Worm (Caenorhabditis elegans) whole organism, L1 larva: Measurements from ENCODE around the gene Y51A2A.4.

Source experiments
- C04F5.9 ChIP-seq: sonication (generic microtip); optimal IDR thresholded peaks from 2 replicates; lab custom pipeline; 2016; ENCODE audit warnings: missing genetic modification characterization, missing compliant biosample characterization
- C16A3.4 ChIP-seq: fragments of 150-350 bp; optimal IDR thresholded peaks from 2 replicates; lab custom pipeline; 2014; ENCODE audit warnings: missing biosample characterization, missing genetic modification characterization
- Y116A8C.19 ChIP-seq: sonication (generic microtip); optimal IDR thresholded peaks from 2 replicates; lab custom pipeline; 2016; ENCODE audit warnings: missing compliant biosample characterization, missing genetic modification characterization, borderline replicate concordance
- alr-1 ChIP-seq: fragments of 200-800 bp; sonication (Bioruptor generic); optimal IDR thresholded peaks from 2 replicates; lab custom pipeline; 2018; ENCODE audit warnings: borderline replicate concordance, mild to moderate bottlenecking, missing genetic modification characterization, missing compliant biosample characterization
- ama-1 ChIP-seq: fragments of 150-350 bp; optimal IDR thresholded peaks from 2 replicates; lab custom pipeline; 2014
- blmp-1 ChIP-seq: fragments of 150-350 bp; optimal IDR thresholded peaks from 2 replicates; lab custom pipeline; 2014; ENCODE audit warnings: missing biosample characterization, missing genetic modification characterization
- ceh-82 ChIP-seq, 3 experiments: fragments of 150-350 bp in 1 of 3; sonication (generic microtip) in 2 of 3; optimal IDR thresholded peaks; 2 replicates each; lab custom pipeline; 2014 to 2017; ENCODE audit warnings: missing biosample characterization in 3 of 3, missing genetic modification characterization in 3 of 3
- dsc-1 ChIP-seq: sonication (generic microtip); optimal IDR thresholded peaks from 2 replicates; lab custom pipeline; 2016; ENCODE audit warnings: mild to moderate bottlenecking, missing genetic modification characterization, missing compliant biosample characterization
- efl-1 ChIP-seq, 4 experiments: fragments of 150-350 bp; optimal IDR thresholded peaks in 3 of 4; peaks in 1 of 4; 1 replicate in 1 of 4; 2 replicates in 3 of 4; lab custom pipeline; 2014; ENCODE audit warnings: missing biosample characterization in 2 of 4, missing genetic modification characterization in 2 of 4, missing genetic modification reagents in 2 of 4
- elt-2 ChIP-seq: sonication (generic microtip); optimal IDR thresholded peaks from 2 replicates; lab custom pipeline; 2016; ENCODE audit warnings: missing genetic modification characterization, mild to moderate bottlenecking, inconsistent platforms, missing compliant biosample characterization, missing genetic modification reagents
- elt-3 ChIP-seq, 6 experiments: fragments of 150-350 bp in 1 of 6; sonication (generic microtip); optimal IDR thresholded peaks; 2 replicates each; lab custom pipeline; 2017 to 2018; ENCODE audit warnings: missing biosample characterization in 6 of 6, missing genetic modification characterization in 6 of 6, inconsistent platforms in 1 of 6
- fkh-10 ChIP-seq: sonication (generic microtip); optimal IDR thresholded peaks from 2 replicates; lab custom pipeline; 2017; ENCODE audit warnings: missing biosample characterization, missing genetic modification reagents, missing genetic modification characterization
- fkh-8 ChIP-seq: sonication (generic microtip); optimal IDR thresholded peaks from 2 replicates; lab custom pipeline; 2016; ENCODE audit warnings: mild to moderate bottlenecking, missing genetic modification characterization, missing compliant biosample characterization
- hlh-4 ChIP-seq: sonication (generic microtip); optimal IDR thresholded peaks from 2 replicates; lab custom pipeline; 2016; ENCODE audit warnings: mild to moderate bottlenecking, missing genetic modification characterization, missing compliant biosample characterization
- lin-13 ChIP-seq: fragments of 150-350 bp; optimal IDR thresholded peaks from 2 replicates; lab custom pipeline; 2014; ENCODE audit warnings: missing biosample characterization, missing genetic modification reagents, missing genetic modification characterization
- lin-14 ChIP-seq: fragments of 200-800 bp; sonication (Bioruptor generic); optimal IDR thresholded peaks from 2 replicates; lab custom pipeline; 2018; ENCODE audit warnings: mild to moderate bottlenecking, missing genetic modification characterization, moderate library complexity, missing compliant biosample characterization
- mdl-1 ChIP-seq, 2 experiments: fragments of 150-350 bp; optimal IDR thresholded peaks; 2 replicates each; lab custom pipeline; 2014 to 2017; ENCODE audit warnings: missing biosample characterization in 2 of 2, missing genetic modification characterization in 2 of 2, inconsistent platforms in 1 of 2
- mef-2 ChIP-seq: fragments of 150-350 bp; optimal IDR thresholded peaks from 2 replicates; lab custom pipeline; 2014; ENCODE audit warnings: missing biosample characterization, missing genetic modification characterization
- nhr-19 ChIP-seq: fragments of 200-800 bp; sonication (Bioruptor generic); conservative IDR thresholded peaks from 2 replicates; pipeline ENCODE4 v1.3.6; 2022; ENCODE audit warnings: missing genetic modification characterization, missing compliant biosample characterization
- nhr-237 ChIP-seq: fragments of 150-350 bp; optimal IDR thresholded peaks from 2 replicates; lab custom pipeline; 2014; ENCODE audit warnings: missing biosample characterization, missing genetic modification characterization
- nhr-28 ChIP-seq: fragments of 150-350 bp; optimal IDR thresholded peaks from 2 replicates; lab custom pipeline; 2014; ENCODE audit warnings: missing biosample characterization, missing genetic modification characterization
- nhr-47 ChIP-seq: sonication (generic microtip); optimal IDR thresholded peaks from 2 replicates; lab custom pipeline; 2016; ENCODE audit warnings: mild to moderate bottlenecking, missing genetic modification characterization, moderate library complexity, missing compliant biosample characterization
- nhr-71 ChIP-seq: sonication (generic microtip); optimal IDR thresholded peaks from 2 replicates; lab custom pipeline; 2016; ENCODE audit warnings: mild to moderate bottlenecking, missing genetic modification characterization, moderate library complexity, missing compliant biosample characterization
- nhr-85 ChIP-seq: sonication (generic microtip); peaks from one replicate; lab custom pipeline; 2016; ENCODE audit warnings: missing genetic modification characterization, inconsistent platforms, missing compliant biosample characterization
- pax-3 ChIP-seq: fragments of 200-800 bp; sonication (Bioruptor generic); optimal IDR thresholded peaks from 2 replicates; lab custom pipeline; 2018; ENCODE audit warnings: mild to moderate bottlenecking, missing genetic modification characterization, moderate library complexity, missing compliant biosample characterization
- rnt-1 ChIP-seq: sonication (generic microtip); optimal IDR thresholded peaks from 2 replicates; lab custom pipeline; 2016; ENCODE audit warnings: mild to moderate bottlenecking, missing genetic modification characterization, moderate library complexity, missing compliant biosample characterization
- snpc-4 ChIP-seq: fragments of 150-350 bp; optimal IDR thresholded peaks from 2 replicates; lab custom pipeline; 2014; ENCODE audit warnings: missing biosample characterization, missing genetic modification characterization
- sptf-1 ChIP-seq: fragments of 150-350 bp; optimal IDR thresholded peaks from 2 replicates; lab custom pipeline; 2014; ENCODE audit warnings: missing biosample characterization, missing genetic modification characterization
- swsn-7 ChIP-seq: sonication (generic microtip); optimal IDR thresholded peaks from 2 replicates; lab custom pipeline; 2016; ENCODE audit warnings: missing genetic modification characterization, missing compliant biosample characterization
- tlp-1 ChIP-seq: fragments of 150-350 bp; optimal IDR thresholded peaks from 2 replicates; lab custom pipeline; 2014; ENCODE audit warnings: missing biosample characterization, missing genetic modification characterization
- unc-130 ChIP-seq: fragments of 150-350 bp; optimal IDR thresholded peaks from 2 replicates; lab custom pipeline; 2017; ENCODE audit warnings: missing biosample characterization, missing genetic modification characterization, inconsistent platforms
- unc-30 ChIP-seq: sonication (generic microtip); optimal IDR thresholded peaks from 2 replicates; lab custom pipeline; 2017; ENCODE audit warnings: missing biosample characterization, missing genetic modification characterization
- unc-62 ChIP-seq: fragments of 150-350 bp; optimal IDR thresholded peaks from 2 replicates; lab custom pipeline; 2014; ENCODE audit warnings: missing biosample characterization, missing genetic modification reagents, missing genetic modification characterization
- xbp-1 ChIP-seq: sonication (generic microtip); optimal IDR thresholded peaks from 2 replicates; lab custom pipeline; 2016; ENCODE audit warnings: missing genetic modification characterization, missing compliant biosample characterization
- zag-1 ChIP-seq: fragments of 150-350 bp; optimal IDR thresholded peaks from 2 replicates; lab custom pipeline; 2014; ENCODE audit warnings: missing biosample characterization, missing genetic modification characterization
- ztf-11 ChIP-seq, 2 experiments: sonication (generic microtip); optimal IDR thresholded peaks; 2 replicates each; lab custom pipeline; 2016 to 2017; ENCODE audit warnings: missing genetic modification characterization in 2 of 2, missing biosample characterization in 1 of 2, missing compliant biosample characterization in 1 of 2
- ztf-4 ChIP-seq: fragments of 150-350 bp; optimal IDR thresholded peaks from 2 replicates; lab custom pipeline; 2014; ENCODE audit warnings: missing biosample characterization, missing genetic modification characterization

The Y51A2A.4 gene

DNA sequence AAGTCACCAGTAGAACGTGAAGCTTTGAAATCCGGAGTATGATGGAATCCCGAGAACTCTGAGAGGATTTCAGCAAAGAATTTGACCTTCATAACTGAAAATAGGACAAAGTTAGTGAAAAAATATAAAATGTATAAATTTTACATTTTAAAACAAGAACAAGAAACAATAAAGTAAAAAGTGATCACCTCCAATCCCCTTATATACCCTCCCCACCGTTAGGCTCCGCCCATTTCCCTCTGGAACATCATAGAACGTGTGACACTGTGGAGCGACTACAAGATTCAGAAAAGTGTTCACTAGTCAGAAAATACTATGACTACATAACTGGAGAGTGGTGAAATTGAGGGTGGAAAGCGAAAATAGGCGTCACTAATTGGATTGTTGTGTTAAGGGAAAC lies 40.3 kb downstream of the Y51A2A.4 start, which contains the start of gene B0462.4:
B0462.4 (minus strand) TSS at position 101 of the 400 bp plus-strand sequence.
- no peak for TF ChIP-seq tlp-1 (tag; lab: Kevin White, UChicago)
- TF ChIP-seq xbp-1 (tag; lab: Kevin White, UChicago): no peak
- TF ChIP-seq efl-1 (optimal IDR thresholded peaks at IDR 0.05; lab: Kevin White, UChicago): no peak
- TF ChIP-seq efl-1 (GFP tag; optimal IDR thresholded peaks at IDR 0.05 in 1 of 2; lab: Kevin White, UChicago): peak in 1 of 2 experiments; percentile 38
- TF ChIP-seq Y116A8C.19 (tag; lab: Kevin White, UChicago): no peak

ce11 chrV:18337643-18338042 lies 46.9 kb downstream of the Y51A2A.4 start:
- TF ChIP-seq unc-62 (GFP tag; lab: Kevin White, UChicago): no peak
- no peak for TF ChIP-seq ztf-4
- TF ChIP-seq nhr-28 (tag; lab: Kevin White, UChicago): no peak
- TF ChIP-seq hlh-4 (tag; lab: Kevin White, UChicago): no peak
- no peak for TF ChIP-seq alr-1
- TF ChIP-seq fkh-8 (tag; lab: Kevin White, UChicago): no peak
- TF ChIP-seq blmp-1 (tag; lab: Kevin White, UChicago): no peak
- TF ChIP-seq lin-14 (GFP tag; lab: Kevin White, UChicago): no peak
- no peak for TF ChIP-seq rnt-1 (tag; lab: Kevin White, UChicago)
- TF ChIP-seq ama-1: no peak
- no peak for TF ChIP-seq nhr-47
- no peak for TF ChIP-seq C04F5.9 (tag; lab: Kevin White, UChicago)
- TF ChIP-seq snpc-4 (tag; lab: Kevin White, UChicago): no peak
- TF ChIP-seq unc-130 (tag; lab: Kevin White, UChicago): no peak
- TF ChIP-seq fkh-10 (GFP tag; lab: Kevin White, UChicago): no peak
- TF ChIP-seq mdl-1 (tag; optimal IDR thresholded peaks at IDR 0.05; lab: Kevin White, UChicago): no peak
- no peak for TF ChIP-seq ztf-11 (tag; optimal IDR thresholded peaks at IDR 0.05; lab: Kevin White, UChicago)
- no peak for TF ChIP-seq mef-2 (tag; lab: Kevin White, UChicago)
- no peak for TF ChIP-seq elt-3 (tag; optimal IDR thresholded peaks at IDR 0.05; lab: Kevin White, UChicago)

ce11 chrV:18339807-18340206 lies 49.1 kb downstream of the Y51A2A.4 start, which contains the start of gene C08E8.10:
C08E8.10 (minus strand) TSS chrV:18339907.
- no peak for TF ChIP-seq pax-3 (tag; lab: Kevin White, UChicago)
- no peak for TF ChIP-seq nhr-71 (tag; lab: Kevin White, UChicago)
- TF ChIP-seq elt-2 (tag; lab: Kevin White, UChicago): no peak
- TF ChIP-seq nhr-47: no peak
- no peak for TF ChIP-seq nhr-85 (tag; lab: Kevin White, UChicago)
- no peak for TF ChIP-seq sptf-1 (tag; lab: Kevin White, UChicago)
- TF ChIP-seq unc-30: no peak
- no peak for TF ChIP-seq C16A3.4
- TF ChIP-seq ceh-82 (tag; optimal IDR thresholded peaks at IDR 0.05; lab: Kevin White, UChicago): no peak
- no peak for TF ChIP-seq dsc-1 (tag; lab: Kevin White, UChicago)
- TF ChIP-seq nhr-19: no peak
- no peak for TF ChIP-seq nhr-237 (tag; lab: Kevin White, UChicago)
- no peak for TF ChIP-seq zag-1 (tag; lab: Kevin White, UChicago)
- TF ChIP-seq blmp-1 (tag; lab: Kevin White, UChicago): no peak
- TF ChIP-seq lin-13 (GFP tag; lab: Kevin White, UChicago): no peak
- TF ChIP-seq swsn-7: no peak
- TF ChIP-seq lin-14 (GFP tag; lab: Kevin White, UChicago): no peak
